Fruit fly (Drosophila melanogaster): Measurements from ENCODE around the gene CG1896.

dm6 chr3R:31725486-31726227 is 18.4 kb upstream of the CG1896 start:
- no peak for TF ChIP-seq CG8478 (optimal IDR thresholded peaks at IDR 0.05)
- TF ChIP-seq CTCF (optimal IDR thresholded peaks at IDR 0.05), result no peak
